Worm (Caenorhabditis elegans) whole organism, L4 larva: ENCODE results near the gene nhr-208.

Experiments
- lin-38 ChIP-seq: fragments of 200-800 bp; sonication (Bioruptor generic); IDR thresholded peaks from 2 replicates; pipeline ENCODE4 v1.3.6; 2022; ENCODE audit warnings: missing genetic modification reagents, missing genetic modification characterization, missing compliant biosample characterization
- pha-4 ChIP-seq, 2 experiments: fragments of 150-350 bp in 1 of 2; fragments of 200-800 bp in 1 of 2; sonication (Bioruptor generic) in 1 of 2; IDR thresholded peaks in 1 of 2; optimal IDR thresholded peaks in 1 of 2; 2 replicates each; pipeline versions ENCODE4 v1.3.6 to Lab custom; 2014 to 2022; ENCODE audit warnings: missing genetic modification characterization in 2 of 2, missing genetic modification reagents in 2 of 2, missing biosample characterization in 1 of 2, missing compliant biosample characterization in 1 of 2
- skn-1 ChIP-seq: fragments of 150-350 bp; optimal IDR thresholded peaks from 2 replicates; lab custom pipeline; 2014; ENCODE audit warnings: missing biosample characterization, missing genetic modification characterization
- zag-1 ChIP-seq: fragments of 150-350 bp; optimal IDR thresholded peaks from 2 replicates; lab custom pipeline; 2014; ENCODE audit warnings: missing biosample characterization, missing genetic modification characterization

DNA sequence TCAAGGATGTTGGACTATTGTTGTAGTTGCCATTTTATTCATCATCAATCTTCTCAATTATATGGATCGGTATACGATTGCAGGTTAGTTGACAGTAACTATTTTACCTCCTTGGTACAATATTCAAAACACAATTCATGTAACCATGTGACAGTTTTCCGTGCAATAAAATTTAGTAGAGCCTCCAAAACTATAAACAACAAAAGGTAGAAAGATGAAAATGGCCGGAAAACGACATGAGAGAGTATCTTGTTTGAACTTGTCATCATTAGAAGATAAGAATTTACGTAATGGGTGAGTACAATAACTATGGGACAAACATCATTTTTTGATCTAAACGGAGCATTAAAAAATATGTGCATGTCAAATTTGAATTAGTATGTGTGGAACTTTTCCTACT lies 21.0 kb downstream of the nhr-208 start:
- TF ChIP-seq pha-4 (GFP tag; IDR thresholded peaks at IDR 0.05; lab: Robert Waterston, UW) (no peak), pha-4 (tag; optimal IDR thresholded peaks at IDR 0.05; lab: Kevin White, UChicago) (no peak), zag-1 (no peak), skn-1 (tag; lab: Kevin White, UChicago) (no peak), lin-38 (no peak)
